Worm (Caenorhabditis elegans): ENCODE data around the gene ram-5.

ce11 chrX:14584335-14584734 lies 34.4 kb downstream of the ram-5 start:
- TF ChIP-seq skn-1 (tag; optimal IDR thresholded peaks at IDR 0.05) (no peak), elt-3 (tag; optimal IDR thresholded peaks at IDR 0.05) (no peak), fos-1 (tag; optimal IDR thresholded peaks at IDR 0.05) (no peak), tbx-2 (tag; optimal IDR thresholded peaks at IDR 0.05) (no peak), lin-13 (GFP tag; optimal IDR thresholded peaks at IDR 0.05) (no peak), fkh-10 (GFP tag; optimal IDR thresholded peaks at IDR 0.05) (no peak), vab-15 (tag; optimal IDR thresholded peaks at IDR 0.05) (no peak), ama-1 (optimal IDR thresholded peaks at IDR 0.05) (no peak), mep-1 (tag; optimal IDR thresholded peaks at IDR 0.05) (no peak), ceh-82 (tag; optimal IDR thresholded peaks at IDR 0.05) (no peak)

Measured in whole organism, L1 larva.